Fruit fly (Drosophila melanogaster): ENCODE results near the gene CG5783.

Gene CG5783

DNA sequence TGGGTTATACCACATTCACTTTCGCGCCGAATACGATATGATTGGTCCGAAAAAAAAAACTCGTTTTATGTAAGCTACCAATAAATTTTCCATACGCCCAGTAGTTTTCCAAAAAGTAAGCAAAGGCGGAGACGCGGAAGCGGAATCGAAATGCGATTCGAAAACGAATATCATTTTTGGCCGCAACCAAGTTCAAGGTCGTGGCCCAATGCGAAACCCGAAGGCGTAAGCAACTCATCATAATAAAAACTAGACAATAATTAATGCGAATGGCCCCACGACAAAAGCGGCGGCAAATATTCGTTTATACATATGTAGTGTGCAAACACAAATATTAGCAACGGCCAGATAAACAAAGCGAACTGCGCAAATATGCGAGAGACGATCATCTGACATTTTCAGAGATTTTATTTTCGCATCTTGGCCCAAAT, 19.4 kb upstream of the CG5783 start (continued):
- TF ChIP-seq CG12299 (tag; optimal IDR thresholded peaks at IDR 0.05): no peak
- no peak for TF ChIP-seq slp2 (GFP tag; optimal IDR thresholded peaks at IDR 0.05)
- TF ChIP-seq gem (tag; optimal IDR thresholded peaks at IDR 0.05): no peak
- peak; percentile 72 for TF ChIP-seq Meics (GFP tag; optimal IDR thresholded peaks at IDR 0.05)
- TF ChIP-seq Optix (GFP tag; IDR thresholded peaks at IDR 0.05): no peak
- TF ChIP-seq CG6765 (GFP tag; optimal IDR thresholded peaks at IDR 0.05): peak; percentile 50
- no peak for TF ChIP-seq Atf3 (GFP tag; optimal IDR thresholded peaks at IDR 0.05)
- no peak for TF ChIP-seq tgo (GFP tag; IDR thresholded peaks at IDR 0.05)
- TF ChIP-seq CG18262 (tag; optimal IDR thresholded peaks at IDR 0.05): no peak
- TF ChIP-seq CG18619 (GFP tag; optimal IDR thresholded peaks at IDR 0.05): peak; percentile 48
- TF ChIP-seq CG10462 (GFP tag; optimal IDR thresholded peaks at IDR 0.05): no peak
- no peak for TF ChIP-seq Hmx (GFP tag; optimal IDR thresholded peaks at IDR 0.05)
- no peak for TF ChIP-seq Hr78 (GFP tag; optimal IDR thresholded peaks at IDR 0.05)
- TF ChIP-seq Bdp1 (GFP tag; optimal IDR thresholded peaks at IDR 0.05): no peak
- no peak for TF ChIP-seq CG14860 (GFP tag; IDR thresholded peaks at IDR 0.05; ENCODE audit: partially characterized antibody)
- TF ChIP-seq CG10209 (GFP tag; optimal IDR thresholded peaks at IDR 0.05): peak; percentile 54
- TF ChIP-seq CG4424 (GFP tag; optimal IDR thresholded peaks at IDR 0.05): no peak
- TF ChIP-seq gro (GFP tag; optimal IDR thresholded peaks at IDR 0.05): peak; percentile 66
- no peak for TF ChIP-seq prd (optimal IDR thresholded peaks at IDR 0.05)
- TF ChIP-seq prd (GFP tag; IDR thresholded peaks at IDR 0.05): no peak
- no peak for TF ChIP-seq salm (tag; optimal IDR thresholded peaks at IDR 0.05)
- TF ChIP-seq HLHmδ (GFP tag; optimal IDR thresholded peaks at IDR 0.05): no peak
- no peak for TF ChIP-seq Ravus (GFP tag; IDR thresholded peaks at IDR 0.05)
- TF ChIP-seq phol (tag; optimal IDR thresholded peaks at IDR 0.05): no peak
- TF ChIP-seq wek (GFP tag; optimal IDR thresholded peaks at IDR 0.05): no peak
- TF ChIP-seq trem (tag; optimal IDR thresholded peaks at IDR 0.05): no peak
- no peak for TF ChIP-seq Dip2 (GFP tag; IDR thresholded peaks at IDR 0.05)
- TF ChIP-seq Blimp-1 (GFP tag; optimal IDR thresholded peaks at IDR 0.05): peak; percentile 67
- TF ChIP-seq Dref (GFP tag; IDR thresholded peaks at IDR 0.05): no peak
- no peak for TF ChIP-seq Deaf1 (tag; optimal IDR thresholded peaks at IDR 0.05)
- TF ChIP-seq Hr51 (GFP tag; optimal IDR thresholded peaks at IDR 0.05): no peak
- TF ChIP-seq CG4404 (GFP tag; IDR thresholded peaks at IDR 0.05): no peak
- no peak for TF ChIP-seq bsh (GFP tag; optimal IDR thresholded peaks at IDR 0.05)
- TF ChIP-seq en (GFP tag; optimal IDR thresholded peaks at IDR 0.05): no peak
- no peak for TF ChIP-seq CG17912 (GFP tag; optimal IDR thresholded peaks at IDR 0.05)
- peak; percentile 75 for TF ChIP-seq Rfx (GFP tag; IDR thresholded peaks at IDR 0.05)
- TF ChIP-seq CG10979 (tag; optimal IDR thresholded peaks at IDR 0.05): no peak
- TF ChIP-seq gce (GFP tag; IDR thresholded peaks at IDR 0.05): no peak
- TF ChIP-seq Side (GFP tag; optimal IDR thresholded peaks at IDR 0.05): peak; percentile 54
- TF ChIP-seq CG1603 (tag; optimal IDR thresholded peaks at IDR 0.05): no peak
- TF ChIP-seq Hr3 (GFP tag; optimal IDR thresholded peaks at IDR 0.05): no peak
- no peak for TF ChIP-seq CG9876 (GFP tag; optimal IDR thresholded peaks at IDR 0.05)
- TF ChIP-seq tio (GFP tag; optimal IDR thresholded peaks at IDR 0.05): no peak
- TF ChIP-seq CG15073 (GFP tag; optimal IDR thresholded peaks at IDR 0.05): no peak
- no peak for TF ChIP-seq ttk (GFP tag; IDR thresholded peaks at IDR 0.05)
- peak; percentile 67 for TF ChIP-seq pho (GFP tag; optimal IDR thresholded peaks at IDR 0.05)
- TF ChIP-seq H15 (GFP tag; IDR thresholded peaks at IDR 0.05): no peak
- no peak for TF ChIP-seq CG7556 (GFP tag; optimal IDR thresholded peaks at IDR 0.05)
- peak; percentile 38 for TF ChIP-seq PHDP (tag; optimal IDR thresholded peaks at IDR 0.05)
- no peak for TF ChIP-seq CG12942 (GFP tag; optimal IDR thresholded peaks at IDR 0.05)
- TF ChIP-seq pros (GFP tag; optimal IDR thresholded peaks at IDR 0.05): no peak
- no peak for TF ChIP-seq vfl (GFP tag; optimal IDR thresholded peaks at IDR 0.05)

All from whole organism, embryonic.